Worm (Caenorhabditis elegans): ENCODE measurements around the gene lit-1.

Gene lit-1

ce11 chrIII:13712854-13713293, 11.1 kb downstream of the lit-1 start:
- peak; percentile 9 for TF ChIP-seq ceh-14 (tag; optimal IDR thresholded peaks at IDR 0.05)
- TF ChIP-seq C08G9.2 (tag; optimal IDR thresholded peaks at IDR 0.05) = peak; percentile 10
- TF ChIP-seq ama-1 (optimal IDR thresholded peaks at IDR 0.05) = no peak
- TF ChIP-seq tbx-2 (tag; optimal IDR thresholded peaks at IDR 0.05) = peak; percentile 61
- peak; percentile 44 for TF ChIP-seq ref-2 (tag; optimal IDR thresholded peaks at IDR 0.05)
- no peak for TF ChIP-seq dmd-4 (tag; optimal IDR thresholded peaks at IDR 0.05; ENCODE audit: borderline replicate concordance)
- TF ChIP-seq rnt-1 (tag; optimal IDR thresholded peaks at IDR 0.05) = peak; percentile 36
- no peak for TF ChIP-seq mec-3 (tag; optimal IDR thresholded peaks at IDR 0.05; ENCODE audit: borderline replicate concordance)
- peak; percentile 70 for TF ChIP-seq ceh-34 (tag; optimal IDR thresholded peaks at IDR 0.05)
- peak; percentile 36 for TF ChIP-seq pax-1 (tag; optimal IDR thresholded peaks at IDR 0.05)
- TF ChIP-seq ceh-22 (tag; optimal IDR thresholded peaks at IDR 0.05) = no peak
- peak; percentile 17 for TF ChIP-seq ceh-2 (tag; optimal IDR thresholded peaks at IDR 0.05)
- TF ChIP-seq T23F11.4 (GFP tag; optimal IDR thresholded peaks at IDR 0.05) = no peak
- peak; percentile 82 for TF ChIP-seq ceh-31 (tag; optimal IDR thresholded peaks at IDR 0.05)
- peak; percentile 37 for TF ChIP-seq hlh-6 (tag; optimal IDR thresholded peaks at IDR 0.05)
- TF ChIP-seq ceh-18 (tag; optimal IDR thresholded peaks at IDR 0.05) = peak; percentile 50
- peak; percentile 71 for TF ChIP-seq nfya-1 (tag; optimal IDR thresholded peaks at IDR 0.05)
- TF ChIP-seq unc-55 (GFP tag; optimal IDR thresholded peaks at IDR 0.05) = peak; percentile 70
- peak; percentile 63 for TF ChIP-seq hlh-30 (tag; optimal IDR thresholded peaks at IDR 0.05; ENCODE audit: insufficient read depth)
- peak; percentile 98 for TF ChIP-seq F13H6.1 (tag; optimal IDR thresholded peaks at IDR 0.05)
- no peak for TF ChIP-seq che-1 (tag; optimal IDR thresholded peaks at IDR 0.05)
- 0 out of 2 replicates have a peak, but pooled peaks have one; percentile 6 for TF ChIP-seq unc-3 (GFP tag; conservative IDR thresholded peaks at IDR 0.05)
- no peak for TF ChIP-seq unc-3 (tag; optimal IDR thresholded peaks at IDR 0.05)
- TF ChIP-seq sdc-2 (tag; optimal IDR thresholded peaks at IDR 0.05) = peak; percentile 33
- TF ChIP-seq dve-1 (tag; optimal IDR thresholded peaks at IDR 0.05) = peak; percentile 33
- peak; percentile 42 for TF ChIP-seq syd-9 (tag; optimal IDR thresholded peaks at IDR 0.05)
- no peak for TF ChIP-seq Y22D7AL.16 (tag; optimal IDR thresholded peaks at IDR 0.05)

DNA sequence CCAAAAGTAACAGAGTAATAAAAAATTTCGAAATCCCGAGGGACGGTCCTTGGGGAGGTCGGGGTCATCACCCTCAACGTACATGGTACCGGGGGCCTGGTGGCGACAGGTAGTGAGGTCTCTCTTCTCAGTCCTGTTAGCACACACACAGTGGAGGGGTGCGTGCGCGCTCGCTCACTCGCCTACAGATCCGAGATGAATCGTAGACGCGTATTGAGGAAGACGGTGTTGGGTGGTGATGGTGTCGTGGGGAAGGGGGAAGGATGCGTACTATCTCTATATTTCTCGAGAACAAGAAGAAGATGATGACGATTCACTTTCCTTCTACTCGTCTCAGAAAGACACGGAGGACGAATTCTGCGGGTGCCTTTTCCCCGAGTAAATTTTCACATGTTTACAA, 12.0 kb downstream of the lit-1 start:
- TF ChIP-seq npax-4 (tag; optimal IDR thresholded peaks at IDR 0.05) = no peak
- no peak for TF ChIP-seq hlh-15 (tag; optimal IDR thresholded peaks at IDR 0.05)
- TF ChIP-seq syd-9 (tag; optimal IDR thresholded peaks at IDR 0.05) = no peak
- TF ChIP-seq pax-1 (tag; optimal IDR thresholded peaks at IDR 0.05) = no peak
- peak; percentile 32 for TF ChIP-seq hlh-6 (tag; optimal IDR thresholded peaks at IDR 0.05)
- TF ChIP-seq tbx-2 (tag; optimal IDR thresholded peaks at IDR 0.05) = peak; percentile 58
- no peak for TF ChIP-seq lim-6 (tag; optimal IDR thresholded peaks at IDR 0.05)
- no peak for TF ChIP-seq pqm-1 (tag; optimal IDR thresholded peaks at IDR 0.05)
- no peak for TF ChIP-seq ttx-3 (tag; optimal IDR thresholded peaks at IDR 0.05)
- TF ChIP-seq sox-4 (tag; optimal IDR thresholded peaks at IDR 0.05) = no peak
- TF ChIP-seq ama-1 (optimal IDR thresholded peaks at IDR 0.05) = no peak
- TF ChIP-seq ceh-6 (GFP tag; optimal IDR thresholded peaks at IDR 0.05) = no peak
- no peak for TF ChIP-seq rnt-1 (tag; optimal IDR thresholded peaks at IDR 0.05)
- TF ChIP-seq F13H6.1 (tag; optimal IDR thresholded peaks at IDR 0.05) = no peak
- TF ChIP-seq ahr-1 (tag; optimal IDR thresholded peaks at IDR 0.05) = no peak
- peak; percentile 57 for TF ChIP-seq ref-2 (tag; optimal IDR thresholded peaks at IDR 0.05)
- no peak for TF ChIP-seq sox-2 (GFP tag; IDR thresholded peaks at IDR 0.05)
- no peak for TF ChIP-seq unc-86 (tag; optimal IDR thresholded peaks at IDR 0.05)
- TF ChIP-seq ceh-30 (tag; optimal IDR thresholded peaks at IDR 0.05) = no peak
- no peak for TF ChIP-seq tbx-7 (tag; optimal IDR thresholded peaks at IDR 0.05)
- no peak for TF ChIP-seq elt-2 (tag; optimal IDR thresholded peaks at IDR 0.05)
- no peak for TF ChIP-seq ceh-45 (GFP tag; IDR thresholded peaks at IDR 0.05)

DNA sequence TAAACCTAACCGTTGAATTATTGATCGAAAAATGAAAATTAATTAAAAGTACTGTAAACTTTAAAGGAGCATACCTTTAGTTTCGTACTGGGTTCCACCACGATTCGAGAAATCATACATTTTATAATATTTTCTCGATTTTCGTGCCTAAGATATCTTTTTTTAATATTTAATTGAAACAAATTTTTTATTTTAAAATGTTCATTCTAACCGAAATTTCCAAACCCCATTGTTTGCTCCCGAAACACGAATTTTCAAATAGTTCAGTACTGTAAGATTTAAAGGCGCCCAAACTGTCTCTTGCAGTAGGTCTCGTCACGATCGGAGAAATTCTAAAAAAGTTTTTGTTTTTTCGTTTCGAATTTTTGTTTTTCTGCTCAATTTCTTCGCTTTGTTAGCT, 13.2 kb downstream of the lit-1 start:
- no peak for TF ChIP-seq hlh-8 (tag; optimal IDR thresholded peaks at IDR 0.05)
- TF ChIP-seq hlh-6 (tag; optimal IDR thresholded peaks at IDR 0.05) = no peak
- no peak for TF ChIP-seq pha-2 (tag; optimal IDR thresholded peaks at IDR 0.05)
- TF ChIP-seq ceh-48 (tag; optimal IDR thresholded peaks at IDR 0.05) = no peak
- no peak for TF ChIP-seq pros-1 (tag; optimal IDR thresholded peaks at IDR 0.05)
- no peak for TF ChIP-seq ceh-19 (GFP tag; optimal IDR thresholded peaks at IDR 0.05)
- TF ChIP-seq nfya-1 (tag; optimal IDR thresholded peaks at IDR 0.05) = no peak
- TF ChIP-seq pat-9 (tag; optimal IDR thresholded peaks at IDR 0.05) = no peak
- TF ChIP-seq unc-55 (GFP tag; optimal IDR thresholded peaks at IDR 0.05) = no peak
- no peak for TF ChIP-seq sdc-2 (tag; optimal IDR thresholded peaks at IDR 0.05)
- no peak for TF ChIP-seq lin-11 (tag; optimal IDR thresholded peaks at IDR 0.05)
- no peak for TF ChIP-seq pha-4 (tag; optimal IDR thresholded peaks at IDR 0.05)
